Fruit fly (Drosophila melanogaster): Measurements from ENCODE around the gene CG7384.

CG7384 gene

dm6 chr2L:10488484-10489223, 21.6 kb downstream of the CG7384 start, which contains the start of the genes Cog4 and CG6144 (continued):
- TF ChIP-seq NC2α (GFP tag; optimal IDR thresholded peaks at IDR 0.05) (no peak), CG14441 (GFP tag; IDR thresholded peaks at IDR 0.05) (peak; percentile 19; the same call in 1 of the 2 replicates), zen (tag; optimal IDR thresholded peaks at IDR 0.05) (no peak), CG15073 (GFP tag; optimal IDR thresholded peaks at IDR 0.05) (no peak), psq (GFP tag; optimal IDR thresholded peaks at IDR 0.05) (no peak), CG5180 (GFP tag; optimal IDR thresholded peaks at IDR 0.05) (no peak), ken (GFP tag; IDR thresholded peaks at IDR 0.05) (no peak), CG13123 (GFP tag; optimal IDR thresholded peaks at IDR 0.05) (no peak), CG17912 (GFP tag; optimal IDR thresholded peaks at IDR 0.05) (no peak), Ptx1 (GFP tag; IDR thresholded peaks at IDR 0.05) (peak; percentile 19; the same call in 1 of the 2 replicates), stc (GFP tag; IDR thresholded peaks at IDR 0.05) (no peak), Hr3 (GFP tag; optimal IDR thresholded peaks at IDR 0.05) (no peak), CG2116 (GFP tag; optimal IDR thresholded peaks at IDR 0.05) (peak; percentile 79), CG8089 (GFP tag; optimal IDR thresholded peaks at IDR 0.05) (no peak), Nf-YA (GFP tag; IDR thresholded peaks at IDR 0.05) (no peak), Ada2b (GFP tag; IDR thresholded peaks at IDR 0.05) (peak; percentile 43; the same call in 1 of the 2 replicates), HLH3B (GFP tag; IDR thresholded peaks at IDR 0.05) (no peak), CG18476 (GFP tag; optimal IDR thresholded peaks at IDR 0.05) (peak; percentile 0), CG4328 (GFP tag; optimal IDR thresholded peaks at IDR 0.05) (no peak), zfh2 (GFP tag; optimal IDR thresholded peaks at IDR 0.05) (peak; percentile 6), Kr (GFP tag; optimal IDR thresholded peaks at IDR 0.05) (no peak), CG17829 (tag; optimal IDR thresholded peaks at IDR 0.05) (peak; percentile 27), ham (GFP tag; IDR thresholded peaks at IDR 0.05) (no peak), cad (GFP tag; optimal IDR thresholded peaks at IDR 0.05) (no peak), HLHmδ (GFP tag; optimal IDR thresholded peaks at IDR 0.05) (no peak), CG18599 (GFP tag; optimal IDR thresholded peaks at IDR 0.05) (no peak), CG10147 (GFP tag; optimal IDR thresholded peaks at IDR 0.05) (no peak), E2f2 (GFP tag; IDR thresholded peaks at IDR 0.05) (peak; percentile 52), nerfin-1 (tag; optimal IDR thresholded peaks at IDR 0.05) (peak; percentile 99), CG3065 (GFP tag; optimal IDR thresholded peaks at IDR 0.05) (no peak), CG18619 (GFP tag; optimal IDR thresholded peaks at IDR 0.05) (no peak), lilli (GFP tag; optimal IDR thresholded peaks at IDR 0.05) (peak; percentile 60), CG10431 (GFP tag; optimal IDR thresholded peaks at IDR 0.05) (no peak), CG14014 (GFP tag; IDR thresholded peaks at IDR 0.05) (peak; percentile 72), gem (tag; optimal IDR thresholded peaks at IDR 0.05) (no peak), CG4854 (GFP tag; optimal IDR thresholded peaks at IDR 0.05) (no peak), CG6689 (GFP tag; IDR thresholded peaks at IDR 0.05) (peak; percentile 63), CG13624 (GFP tag; optimal IDR thresholded peaks at IDR 0.05) (no peak), CTCF (GFP tag; optimal IDR thresholded peaks at IDR 0.05) (no peak), fu2 (GFP tag; optimal IDR thresholded peaks at IDR 0.05) (no peak), hb (GFP tag; IDR thresholded peaks at IDR 0.05; ENCODE audit: partially characterized antibody) (peak; percentile 27; the same call in 2 of the 3 replicates), NK7.1 (GFP tag; optimal IDR thresholded peaks at IDR 0.05) (no peak), CG16813 (GFP tag; IDR thresholded peaks at IDR 0.05; ENCODE audit: partially characterized antibody) (peak; percentile 71), PHDP (tag; optimal IDR thresholded peaks at IDR 0.05) (no peak), Dek (tag; optimal IDR thresholded peaks at IDR 0.05) (no peak), CG9437 (GFP tag; optimal IDR thresholded peaks at IDR 0.05) (no peak), NC2β (GFP tag; optimal IDR thresholded peaks at IDR 0.05) (no peak), trh (GFP tag; optimal IDR thresholded peaks at IDR 0.05) (no peak), crol (GFP tag; IDR thresholded peaks at IDR 0.05) (no peak), prd (optimal IDR thresholded peaks at IDR 0.05) (no peak), prd (GFP tag; IDR thresholded peaks at IDR 0.05) (peak; percentile 48; the same call in 2 of the 3 replicates)
